Worm (Caenorhabditis elegans) whole organism, midembryonic: Measurements from ENCODE around the gene sru-25.

Experiments
- T22C8.4 ChIP-seq: fragments of 200-800 bp; sonication (Bioruptor generic); IDR thresholded peaks from 2 replicates; pipeline ENCODE4 v1.3.6; 2022; ENCODE audit warnings: missing genetic modification characterization, missing compliant biosample characterization
- med-1 ChIP-seq: sonication (generic microtip); optimal IDR thresholded peaks from 2 replicates; lab custom pipeline; 2017; ENCODE audit warnings: missing genetic modification characterization, mild to moderate bottlenecking, missing compliant biosample characterization, antibody characterized with exemption, missing genetic modification reagents; ENCODE audit not compliant: insufficient read depth
- tab-1 ChIP-seq: fragments of 200-800 bp; sonication (Bioruptor generic); IDR thresholded peaks from 2 replicates; pipeline ENCODE4 v1.3.6; 2022; ENCODE audit warnings: missing genetic modification characterization, missing compliant biosample characterization

- TF ChIP-seq T22C8.4 (GFP tag; lab: Robert Waterston, UW) (no peak), tab-1 (GFP tag; lab: Robert Waterston, UW) (no peak), med-1 (GFP tag; lab: Kevin White, UChicago) (no peak)
Measured at ce11 chrV:642750-643149, 31.4 kb downstream of the sru-25 start, which contains the start of gene nhr-190.
